Worm (Caenorhabditis elegans) whole organism, young adult: Measurements from ENCODE around the gene C08H9.18.
"Not testable (repeated sequence)": the region's sequence is repeated elsewhere in the genome, so short reads cannot be mapped to it uniquely, and the experiment has no call there.

Source experiments
- akir-1 ChIP-seq: fragments of 200-800 bp; sonication (Bioruptor generic); optimal IDR thresholded peaks from 2 replicates; lab custom pipeline; 2018; ENCODE audit warnings: mild to moderate bottlenecking, missing genetic modification characterization, moderate library complexity, missing compliant biosample characterization
- ama-1 ChIP-seq, 3 experiments: fragments of 150-350 bp in 1 of 3; sonication (generic microtip) in 2 of 3; optimal IDR thresholded peaks; 2 replicates each; lab custom pipeline; 2014 to 2018; ENCODE audit warnings: missing biosample characterization in 2 of 3, missing genetic modification characterization in 2 of 3, missing genetic modification reagents in 2 of 3
- mes-4 ChIP-seq: sonication (generic microtip); optimal IDR thresholded peaks from 2 replicates; lab custom pipeline; 2016; ENCODE audit warnings: missing genotype, missing genetic modification characterization, missing compliant biosample characterization
- nhr-120 ChIP-seq: fragments of 200-800 bp; sonication (Bioruptor generic); IDR thresholded peaks from 2 replicates; pipeline ENCODE4 v1.3.6; 2022; ENCODE audit warnings: missing genetic modification characterization, missing compliant biosample characterization

- TF ChIP-seq nhr-120 (GFP tag; lab: Robert Waterston, UW); ama-1 (optimal IDR thresholded peaks at IDR 0.05; lab: Kevin White, UChicago); ama-1 (GFP tag; optimal IDR thresholded peaks at IDR 0.05; lab: Kevin White, UChicago); akir-1; mes-4: not testable (repeated sequence)
These were observed 4.3 kb upstream of the C08H9.18 start, which contains the start of gene chil-1 for ce11 chrII:9866378-9866777.
